Worm (Caenorhabditis elegans): ENCODE measurements around the gene pld-1.

Gene pld-1

ce11 chrII:5085450-5085849 lies 6.0 kb downstream of the pld-1 start, which contains the start of gene txt-9:
TSS of gene txt-9 (plus strand) at chrII:5085785.
- TF ChIP-seq daf-16 (GFP tag; optimal IDR thresholded peaks at IDR 0.05) = no peak
- TF ChIP-seq daf-16 (tag; optimal IDR thresholded peaks at IDR 0.05) = peak; percentile 1
- peak in 1 of 2 experiments; percentile 77 for TF ChIP-seq unc-62 (GFP tag; optimal IDR thresholded peaks at IDR 0.05 in 1 of 2)
- TF ChIP-seq unc-62 (tag; optimal IDR thresholded peaks at IDR 0.05) = no peak
- peak; percentile 17 for TF ChIP-seq hlh-30 (tag; optimal IDR thresholded peaks at IDR 0.05; ENCODE audit: insufficient read depth)
- TF ChIP-seq nhr-28 (tag; optimal IDR thresholded peaks at IDR 0.05) = peak; percentile 38
- TF ChIP-seq lin-29 (GFP tag; IDR thresholded peaks at IDR 0.05) = no peak
- no peak for TF ChIP-seq rbr-2 (tag; optimal IDR thresholded peaks at IDR 0.05)
- peak; percentile 92 for TF ChIP-seq aha-1 (tag)

DNA sequence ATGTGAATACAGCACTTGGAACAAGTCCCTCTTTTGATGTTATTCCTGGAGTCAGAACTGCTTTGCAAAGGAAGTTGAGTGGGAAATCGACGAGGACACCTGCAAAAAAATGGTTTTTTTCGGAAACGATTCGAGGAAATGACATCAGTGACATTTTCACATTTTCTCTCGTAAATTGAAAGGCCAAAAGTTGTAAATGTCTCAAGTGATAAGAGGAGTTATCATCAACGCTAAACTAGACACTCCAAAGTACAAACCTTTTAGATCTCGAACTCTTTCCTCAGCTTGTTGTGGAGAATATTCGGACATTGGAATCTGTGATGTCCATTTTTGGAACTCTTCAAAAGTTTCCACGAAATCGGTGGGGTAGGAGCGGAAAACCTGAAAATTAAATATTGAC lies 7.3 kb downstream of the pld-1 start:
- TF ChIP-seq ztf-11 (tag; optimal IDR thresholded peaks at IDR 0.05) (no peak), dmd-6 (GFP tag; IDR thresholded peaks at IDR 0.05) (peak; percentile 25; the same call in 1 of the 2 replicates), skn-1 (tag; optimal IDR thresholded peaks at IDR 0.05) (no peak), nhr-28 (tag; optimal IDR thresholded peaks at IDR 0.05) (peak; percentile 39)

DNA sequence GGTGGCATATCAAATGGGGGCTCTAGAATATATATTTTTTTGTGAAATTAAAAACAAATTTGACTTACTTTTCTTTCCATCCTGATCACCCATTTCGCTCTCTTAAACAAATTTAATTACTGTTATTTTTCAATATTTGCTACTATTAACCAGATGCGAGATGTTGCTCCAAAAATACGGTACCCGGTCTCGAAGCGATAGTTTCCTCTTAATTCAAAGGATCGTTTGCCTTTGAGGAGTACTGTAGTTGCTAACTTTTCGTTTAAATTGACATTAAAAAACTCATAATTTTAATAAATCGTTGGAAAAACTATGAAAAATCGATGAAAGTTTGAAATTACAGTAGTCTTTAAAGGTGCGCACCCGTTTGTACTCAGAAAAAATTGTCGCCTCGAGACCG lies 8.1 kb downstream of the pld-1 start, which contains the start of gene C04G6.4:
Gene C04G6.4 (minus strand): TSS at position 101 of the 400 bp plus-strand sequence.
- TF ChIP-seq mep-1 (tag; optimal IDR thresholded peaks at IDR 0.05) (no peak), dmd-6 (GFP tag; IDR thresholded peaks at IDR 0.05) (no peak), zip-11 (GFP tag; IDR thresholded peaks at IDR 0.05) (no peak), hif-1 (tag; optimal IDR thresholded peaks at IDR 0.05) (no peak), ceh-28 (tag; optimal IDR thresholded peaks at IDR 0.05) (no peak), zfp-3 (GFP tag; conservative IDR thresholded peaks at IDR 0.05) (no peak), fkh-10 (GFP tag; optimal IDR thresholded peaks at IDR 0.05) (no peak), zip-2 (tag; optimal IDR thresholded peaks at IDR 0.05) (no peak)

- no peak for TF ChIP-seq madf-5 (GFP tag; IDR thresholded peaks at IDR 0.05)
- TF ChIP-seq F10B5.3 (tag; optimal IDR thresholded peaks at IDR 0.05) = no peak
- TF ChIP-seq gei-8 (GFP tag; optimal IDR thresholded peaks at IDR 0.05) = no peak
- peak; percentile 25 for TF ChIP-seq ceh-28 (tag; optimal IDR thresholded peaks at IDR 0.05)
- TF ChIP-seq dmd-8 (GFP tag; IDR thresholded peaks at IDR 0.05) = no peak
- peak; percentile 57 for TF ChIP-seq nhr-6 (tag; optimal IDR thresholded peaks at IDR 0.05)
- no peak for TF ChIP-seq jun-1 (tag; optimal IDR thresholded peaks at IDR 0.05)
- TF ChIP-seq aha-1 (tag) = peak; percentile 27
- peak; percentile 45 for TF ChIP-seq duxl-1 (tag; optimal IDR thresholded peaks at IDR 0.05; ENCODE audit: poor library complexity)
- peak; percentile 27; the same call in 1 of the 2 replicates for TF ChIP-seq nhr-41 (GFP tag; IDR thresholded peaks at IDR 0.05)
- no peak for TF ChIP-seq D1046.2 (GFP tag; IDR thresholded peaks at IDR 0.05)
- TF ChIP-seq F44E2.7 (GFP tag; IDR thresholded peaks at IDR 0.05) = no peak
- no peak for TF ChIP-seq mdt-29 (GFP tag; IDR thresholded peaks at IDR 0.05)
- TF ChIP-seq spr-1 (tag; optimal IDR thresholded peaks at IDR 0.05) = no peak
- peak; percentile 55 for TF ChIP-seq lin-38 (GFP tag; IDR thresholded peaks at IDR 0.05)
- no peak for TF ChIP-seq ztf-11 (tag; optimal IDR thresholded peaks at IDR 0.05)
- TF ChIP-seq Y75B8A.6 (GFP tag; IDR thresholded peaks at IDR 0.05) = no peak
- TF ChIP-seq nhr-77 (tag; optimal IDR thresholded peaks at IDR 0.05) = no peak
- peak; percentile 13; the same call in 1 of the 2 replicates for TF ChIP-seq dmd-6 (GFP tag; IDR thresholded peaks at IDR 0.05)
- no peak for TF ChIP-seq zfp-3 (GFP tag; conservative IDR thresholded peaks at IDR 0.05)
- peak; percentile 55 for TF ChIP-seq hlh-11 (tag; optimal IDR thresholded peaks at IDR 0.05)
- TF ChIP-seq hlh-30 (tag; optimal IDR thresholded peaks at IDR 0.05; ENCODE audit: insufficient read depth) = peak; percentile 84
- TF ChIP-seq ces-1 (GFP tag; optimal IDR thresholded peaks at IDR 0.05) = no peak
- TF ChIP-seq unc-130 (GFP tag; optimal IDR thresholded peaks at IDR 0.05) = peak; percentile 27
- TF ChIP-seq ztf-7 (tag; optimal IDR thresholded peaks at IDR 0.05) = no peak
- TF ChIP-seq dpl-1 (GFP tag; optimal IDR thresholded peaks at IDR 0.05) = peak; percentile 77
- no peak for TF ChIP-seq skn-1 (tag; optimal IDR thresholded peaks at IDR 0.05)
- peak; percentile 64 for TF ChIP-seq mxl-3 (GFP tag; optimal IDR thresholded peaks at IDR 0.05)
- peak; percentile 70 for TF ChIP-seq dve-1 (tag; optimal IDR thresholded peaks at IDR 0.05; ENCODE audit: insufficient read depth)
- TF ChIP-seq F26F4.8 (GFP tag; conservative IDR thresholded peaks at IDR 0.05) = no peak
- no peak for TF ChIP-seq dmd-9 (GFP tag; IDR thresholded peaks at IDR 0.05)
- TF ChIP-seq unc-62 (GFP tag; optimal IDR thresholded peaks at IDR 0.05 in 1 of 2) = peak in 1 of 2 experiments; percentile 92
- no peak for TF ChIP-seq unc-62 (tag; optimal IDR thresholded peaks at IDR 0.05)
- TF ChIP-seq R02D3.7 (tag; optimal IDR thresholded peaks at IDR 0.05) = no peak
Observed at ce11 chrII:5081124-5081913, 10.2 kb downstream of the pld-1 start, which contains the start of gene dsh-2. TSS of gene dsh-2 (minus strand) at chrII:5081174.

All from whole organism, L4 larva.